Worm (Caenorhabditis elegans): ENCODE results near the gene spp-16.
A peak's percentile ranks its signal among the peaks of the same experiment; 100 is the strongest.

The spp-16 gene

ce11 chrV:10890980-10891379, 10.1 kb downstream of the spp-16 start, which contains the start of gene F32D8.12 (continued):
- peak; percentile 36 for TF ChIP-seq nhr-47 (tag; optimal IDR thresholded peaks at IDR 0.05)
- TF ChIP-seq grh-1 (GFP tag; IDR thresholded peaks at IDR 0.05): no peak
- no peak for TF ChIP-seq ceh-90 (tag; optimal IDR thresholded peaks at IDR 0.05)
- TF ChIP-seq hlh-4 (tag; optimal IDR thresholded peaks at IDR 0.05): no peak
- peak; percentile 65 for TF ChIP-seq nhr-85 (tag)
- TF ChIP-seq pag-3 (tag; optimal IDR thresholded peaks at IDR 0.05; ENCODE audit: borderline replicate concordance, insufficient read depth): no peak
- no peak for TF ChIP-seq nhr-77 (tag; optimal IDR thresholded peaks at IDR 0.05)
- no peak for TF ChIP-seq ceh-63 (GFP tag; optimal IDR thresholded peaks at IDR 0.05)
- TF ChIP-seq fkh-10 (GFP tag; optimal IDR thresholded peaks at IDR 0.05): no peak
- peak in 2 of 3 experiments; percentile 11 to 17 for TF ChIP-seq dpl-1 (GFP tag; optimal IDR thresholded peaks at IDR 0.05)
- TF ChIP-seq xbp-1 (tag; optimal IDR thresholded peaks at IDR 0.05): no peak
- peak in 1 of 3 experiments; percentile 22 for TF ChIP-seq ceh-82 (tag; optimal IDR thresholded peaks at IDR 0.05)
- TF ChIP-seq vab-15 (tag; optimal IDR thresholded peaks at IDR 0.05): no peak
- no peak for TF ChIP-seq F16B12.6 (tag; optimal IDR thresholded peaks at IDR 0.05)
- no peak for TF ChIP-seq sptf-1 (tag; optimal IDR thresholded peaks at IDR 0.05)
- TF ChIP-seq aha-1 (tag; optimal IDR thresholded peaks at IDR 0.05): no peak
- TF ChIP-seq nhr-11 (tag; optimal IDR thresholded peaks at IDR 0.05): no peak
- TF ChIP-seq pax-3 (tag; optimal IDR thresholded peaks at IDR 0.05): no peak
- no peak for TF ChIP-seq ztf-4 (tag; optimal IDR thresholded peaks at IDR 0.05)
- no peak for TF ChIP-seq mab-9 (GFP tag; IDR thresholded peaks at IDR 0.05)
- peak; percentile 37 for TF ChIP-seq rnt-1 (tag; optimal IDR thresholded peaks at IDR 0.05)
- no peak for TF ChIP-seq tbx-2 (tag; optimal IDR thresholded peaks at IDR 0.05)
- TF ChIP-seq sox-4 (tag; optimal IDR thresholded peaks at IDR 0.05): no peak
- TF ChIP-seq ztf-11 (tag; optimal IDR thresholded peaks at IDR 0.05): no peak
- peak; percentile 18 for TF ChIP-seq lir-3 (tag; optimal IDR thresholded peaks at IDR 0.05; ENCODE audit: poor library complexity)
- TF ChIP-seq C16A3.4 (tag; optimal IDR thresholded peaks at IDR 0.05): peak; percentile 35
- peak; percentile 61 for TF ChIP-seq lin-14 (GFP tag; optimal IDR thresholded peaks at IDR 0.05)
- no peak for TF ChIP-seq unc-62 (GFP tag; optimal IDR thresholded peaks at IDR 0.05)
- TF ChIP-seq nhr-84 (tag; optimal IDR thresholded peaks at IDR 0.05): no peak
- peak; percentile 68 to 81 for TF ChIP-seq efl-1 (optimal IDR thresholded peaks at IDR 0.05)
- peak; percentile 18 to 95 for TF ChIP-seq efl-1 (GFP tag; optimal IDR thresholded peaks at IDR 0.05 in 1 of 2)
- no peak for TF ChIP-seq egl-13 (tag; optimal IDR thresholded peaks at IDR 0.05)
- no peak for TF ChIP-seq sup-37 (GFP tag; optimal IDR thresholded peaks at IDR 0.05)
- peak; percentile 74 for TF ChIP-seq nhr-19 (GFP tag; conservative IDR thresholded peaks at IDR 0.05)
- TF ChIP-seq elt-2 (tag; optimal IDR thresholded peaks at IDR 0.05): peak; percentile 42
- TF ChIP-seq tlp-1 (tag; optimal IDR thresholded peaks at IDR 0.05): no peak
- peak; percentile 41 for TF ChIP-seq nhr-90 (tag; optimal IDR thresholded peaks at IDR 0.05; ENCODE audit: poor library complexity)
- TF ChIP-seq mef-2 (tag; optimal IDR thresholded peaks at IDR 0.05): no peak
- TF ChIP-seq hpl-2 (GFP tag; optimal IDR thresholded peaks at IDR 0.05): no peak
- TF ChIP-seq zip-4 (GFP tag; optimal IDR thresholded peaks at IDR 0.05): no peak

- TF ChIP-seq nhr-19 (GFP tag; conservative IDR thresholded peaks at IDR 0.05) (peak; percentile 9; the same call in 1 of the 2 replicates), efl-1 (optimal IDR thresholded peaks at IDR 0.05) (no peak), efl-1 (GFP tag; optimal IDR thresholded peaks at IDR 0.05 in 1 of 2) (no peak), nhr-47 (tag; optimal IDR thresholded peaks at IDR 0.05) (no peak)
Measured at ce11 chrV:10889774-10890173, 11.3 kb downstream of the spp-16 start.

DNA sequence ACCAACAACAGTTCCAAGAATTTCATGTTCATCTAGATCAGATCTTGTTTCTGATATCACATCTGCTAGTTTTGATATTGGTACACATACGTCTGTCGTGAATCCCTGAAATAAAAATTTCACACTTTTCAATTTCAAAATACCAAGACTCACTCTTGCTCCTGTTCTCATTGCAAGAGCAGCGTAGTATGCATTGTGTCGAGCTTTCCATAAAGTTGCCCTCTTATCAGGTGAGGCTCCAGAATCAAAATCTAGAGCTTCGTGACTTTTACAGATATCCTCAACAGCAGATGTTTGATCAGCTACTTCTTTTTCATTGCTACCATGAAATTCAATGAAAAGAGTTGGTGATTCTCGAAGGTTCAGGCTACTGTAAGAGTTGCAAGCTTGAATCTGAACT, 12.1 kb downstream of the spp-16 start, which contains the start of gene F32D8.11:
F32D8.11 (minus strand) TSS at position 101 of the 400 bp plus-strand sequence.
- no peak for TF ChIP-seq fkh-8 (tag; optimal IDR thresholded peaks at IDR 0.05)
- no peak for TF ChIP-seq nhr-90 (tag; optimal IDR thresholded peaks at IDR 0.05; ENCODE audit: poor library complexity)
- TF ChIP-seq nhr-19 (GFP tag; conservative IDR thresholded peaks at IDR 0.05): no peak
- no peak for TF ChIP-seq efl-1 (optimal IDR thresholded peaks at IDR 0.05)
- TF ChIP-seq efl-1 (GFP tag; optimal IDR thresholded peaks at IDR 0.05 in 1 of 2): peak in 1 of 2 experiments; percentile 83
- no peak for TF ChIP-seq mef-2 (tag; optimal IDR thresholded peaks at IDR 0.05)

Data from whole organism, L1 larva.